Fruit fly (Drosophila melanogaster) whole organism, embryonic: Measurements from ENCODE around the gene CG5641.

Experiments
- BEAF-32 ChIP-seq: fragments of 200-800 bp; sonication (Bioruptor generic); optimal IDR thresholded peaks from 3 replicates; lab custom pipeline; 2017; ENCODE audit warnings: missing biosample characterization, missing genetic modification characterization, mild to moderate bottlenecking, moderate library complexity, missing genetic modification reagents
- CG12071 ChIP-seq: fragments of 200-800 bp; sonication (Bioruptor generic); optimal IDR thresholded peaks from 3 replicates; lab custom pipeline; 2018; ENCODE audit warnings: missing biosample characterization, mild to moderate bottlenecking, missing genetic modification characterization
- CG12155 ChIP-seq: fragments of 200-800 bp; sonication (Bioruptor generic); optimal IDR thresholded peaks from 3 replicates; lab custom pipeline; 2016; ENCODE audit warnings: missing biosample characterization, missing genetic modification characterization
- CG13287 ChIP-seq: fragments of 200-800 bp; sonication (Bioruptor generic); IDR thresholded peaks from 2 replicates; pipeline ENCODE4 v1.3.6; 2022; ENCODE audit warnings: missing biosample characterization, missing genetic modification characterization; ENCODE audit not compliant: partially characterized antibody
- CG15514 ChIP-seq: fragments of 200-800 bp; sonication (Bioruptor generic); optimal IDR thresholded peaks from 3 replicates; lab custom pipeline; 2017; ENCODE audit warnings: missing biosample characterization, missing genetic modification characterization, mild to moderate bottlenecking, moderate library complexity, missing genetic modification reagents
- CG1603 ChIP-seq: fragments of 200-800 bp; sonication (Bioruptor generic); optimal IDR thresholded peaks from 2 replicates; lab custom pipeline; 2019; ENCODE audit warnings: missing biosample characterization, mild to moderate bottlenecking, missing genetic modification characterization, moderate library complexity
- CG16813 ChIP-seq: fragments of 200-800 bp; sonication (Bioruptor generic); IDR thresholded peaks from 3 replicates; pipeline ENCODE4 v1.3.6; 2022; ENCODE audit warnings: missing biosample characterization, missing genetic modification characterization; ENCODE audit not compliant: partially characterized antibody
- CG17186 ChIP-seq: fragments of 200-800 bp; sonication (Bioruptor generic); optimal IDR thresholded peaks from 3 replicates; lab custom pipeline; 2017; ENCODE audit warnings: missing biosample characterization, missing genetic modification reagents, missing genetic modification characterization
- CG2116 ChIP-seq: fragments of 200-800 bp; sonication (Bioruptor generic); optimal IDR thresholded peaks from 3 replicates; lab custom pipeline; 2018; ENCODE audit warnings: missing biosample characterization, mild to moderate bottlenecking, missing genetic modification characterization
- CG31441 ChIP-seq: fragments of 200-800 bp; sonication (Bioruptor generic); IDR thresholded peaks from 2 replicates; pipeline ENCODE4 v1.3.6; 2022; ENCODE audit warnings: missing biosample characterization, missing genetic modification characterization
- CG34224 ChIP-seq: fragments of 200-800 bp; sonication (Bioruptor generic); IDR thresholded peaks from 3 replicates; pipeline ENCODE4 v1.3.6; 2022; ENCODE audit warnings: missing biosample characterization, missing genetic modification characterization; ENCODE audit not compliant: partially characterized antibody
- CG34376 ChIP-seq: fragments of 200-800 bp; sonication (Bioruptor generic); optimal IDR thresholded peaks from 2 replicates; lab custom pipeline; 2018; ENCODE audit warnings: missing biosample characterization, mild to moderate bottlenecking, missing genetic modification characterization
- CG3838 ChIP-seq: fragments of 200-800 bp; sonication (Bioruptor generic); optimal IDR thresholded peaks from 3 replicates; lab custom pipeline; 2016; ENCODE audit warnings: missing biosample characterization, missing genetic modification characterization
- CG4617 ChIP-seq: fragments of 200-800 bp; sonication (Bioruptor generic); optimal IDR thresholded peaks from 3 replicates; lab custom pipeline; 2016; ENCODE audit warnings: missing biosample characterization, missing genetic modification characterization, borderline replicate concordance
- CG6683 ChIP-seq: fragments of 200-800 bp; sonication (Bioruptor generic); optimal IDR thresholded peaks from 2 replicates; lab custom pipeline; 2017; ENCODE audit warnings: missing biosample characterization, mild to moderate bottlenecking, missing genetic modification characterization, missing genetic modification reagents
- CG8290 ChIP-seq, 3 experiments: fragments of 200-800 bp; sonication (Bioruptor generic); optimal IDR thresholded peaks; 2 replicates each; lab custom pipeline; 2016 to 2019; ENCODE audit warnings: missing biosample characterization in 3 of 3, missing genetic modification characterization in 3 of 3, mild to moderate bottlenecking in 2 of 3, moderate library complexity in 1 of 3
- CG9797 ChIP-seq: fragments of 200-800 bp; sonication (Bioruptor generic); optimal IDR thresholded peaks from 3 replicates; lab custom pipeline; 2018; ENCODE audit warnings: missing biosample characterization, mild to moderate bottlenecking, missing genetic modification characterization
- Dll ChIP-seq: fragments of 200-800 bp; sonication (Bioruptor generic); IDR thresholded peaks from 4 replicates; pipeline ENCODE4 v1.3.6; 2022; ENCODE audit warnings: missing biosample characterization, missing genetic modification characterization; ENCODE audit not compliant: partially characterized antibody
- Dp ChIP-seq: fragments of 200-800 bp; sonication (Bioruptor generic); optimal IDR thresholded peaks from 2 replicates; lab custom pipeline; 2018; ENCODE audit warnings: missing biosample characterization, mild to moderate bottlenecking, missing genetic modification characterization, moderate library complexity
- Dref ChIP-seq: fragments of 200-800 bp; sonication (Bioruptor generic); IDR thresholded peaks from 2 replicates; pipeline ENCODE4 v1.3.6; 2022; ENCODE audit warnings: missing biosample characterization, missing genetic modification characterization
- Fer1 ChIP-seq: fragments of 200-800 bp; sonication (Bioruptor generic); optimal IDR thresholded peaks from 2 replicates; lab custom pipeline; 2017; ENCODE audit warnings: missing biosample characterization, mild to moderate bottlenecking, missing genetic modification characterization
- MBD-R2 ChIP-seq: fragments of 200-800 bp; sonication (Bioruptor generic); IDR thresholded peaks from 2 replicates; pipeline ENCODE4 v1.3.6; 2022; ENCODE audit warnings: missing biosample characterization, missing genetic modification characterization
- MESR4 ChIP-seq: fragments of 200-800 bp; sonication (Bioruptor generic); optimal IDR thresholded peaks from 2 replicates; lab custom pipeline; 2018; ENCODE audit warnings: missing biosample characterization, mild to moderate bottlenecking, missing genetic modification characterization, moderate library complexity
- Myb ChIP-seq: fragments of 200-800 bp; sonication (Bioruptor generic); optimal IDR thresholded peaks from 2 replicates; lab custom pipeline; 2016; ENCODE audit warnings: missing biosample characterization, missing genetic modification characterization
- Nf-YA ChIP-seq: fragments of 200-800 bp; sonication (Bioruptor generic); IDR thresholded peaks from 2 replicates; pipeline ENCODE4 v1.3.6; 2022; ENCODE audit warnings: missing biosample characterization, missing genetic modification characterization
- Poxn ChIP-seq: fragments of 200-800 bp; sonication (Bioruptor generic); IDR thresholded peaks from 2 replicates; pipeline ENCODE4 v1.3.6; 2022; ENCODE audit warnings: missing biosample characterization, missing genetic modification characterization
- Scr ChIP-seq: fragments of 200-800 bp; sonication (Bioruptor generic); IDR thresholded peaks from 2 replicates; pipeline ENCODE4 v1.3.6; 2022; ENCODE audit warnings: missing biosample characterization, missing genetic modification characterization; ENCODE audit not compliant: partially characterized antibody
- Sry-δ ChIP-seq: fragments of 200-800 bp; sonication (Bioruptor generic); optimal IDR thresholded peaks from 2 replicates; lab custom pipeline; 2016; ENCODE audit warnings: missing biosample characterization, missing genetic modification characterization
- bbx ChIP-seq: fragments of 200-800 bp; sonication (Bioruptor generic); IDR thresholded peaks from 2 replicates; pipeline ENCODE4 v1.3.6; 2022; ENCODE audit warnings: missing biosample characterization, missing genetic modification characterization; ENCODE audit not compliant: partially characterized antibody
- ci ChIP-seq: fragments of 200-800 bp; sonication (Bioruptor generic); IDR thresholded peaks from 3 replicates; pipeline ENCODE4 v1.3.6; 2022; ENCODE audit warnings: missing biosample characterization, missing genetic modification characterization
- dm ChIP-seq: fragments of 200-800 bp; sonication (Bioruptor generic); optimal IDR thresholded peaks from 3 replicates; lab custom pipeline; 2016; ENCODE audit warnings: missing biosample characterization, missing genetic modification characterization
- gsb ChIP-seq: fragments of 200-800 bp; sonication (Bioruptor generic); IDR thresholded peaks from 2 replicates; pipeline ENCODE4 v1.3.6; 2022; ENCODE audit warnings: missing biosample characterization, missing genetic modification characterization
- gsb-n ChIP-seq: fragments of 200-800 bp; sonication (Bioruptor generic); optimal IDR thresholded peaks from 3 replicates; lab custom pipeline; 2018; ENCODE audit warnings: missing biosample characterization, mild to moderate bottlenecking, missing genetic modification characterization
- hb ChIP-seq: fragments of 200-800 bp; sonication (Bioruptor generic); IDR thresholded peaks from 3 replicates; pipeline ENCODE4 v1.3.6; 2022; ENCODE audit warnings: missing biosample characterization, missing genetic modification characterization; ENCODE audit not compliant: partially characterized antibody
- insv ChIP-seq, 2 experiments: fragments of 200-800 bp; sonication (Bioruptor generic); optimal IDR thresholded peaks; 3 replicates each; lab custom pipeline; 2016 to 2018; ENCODE audit warnings: missing biosample characterization in 2 of 2, missing genetic modification characterization in 2 of 2
- kah ChIP-seq: fragments of 200-800 bp; sonication (Bioruptor generic); optimal IDR thresholded peaks from 2 replicates; lab custom pipeline; 2018; ENCODE audit warnings: missing biosample characterization, mild to moderate bottlenecking, missing genetic modification characterization
- kni ChIP-seq: fragments of 200-800 bp; sonication (Bioruptor generic); optimal IDR thresholded peaks from 3 replicates; lab custom pipeline; 2017; ENCODE audit warnings: mild to moderate bottlenecking, missing biosample characterization, missing genetic modification reagents, missing genetic modification characterization
- lmd ChIP-seq: fragments of 200-800 bp; sonication (Bioruptor generic); IDR thresholded peaks from 2 replicates; pipeline ENCODE4 v1.3.6; 2022; ENCODE audit warnings: missing biosample characterization, missing genetic modification characterization
- scrt ChIP-seq: fragments of 200-800 bp; sonication (Bioruptor generic); optimal IDR thresholded peaks from 2 replicates; lab custom pipeline; 2018; ENCODE audit warnings: missing biosample characterization, mild to moderate bottlenecking, missing genetic modification characterization, moderate library complexity
- sens ChIP-seq: fragments of 200-800 bp; sonication (Bioruptor generic); peaks from one replicate; lab custom pipeline; 2016; ENCODE audit warnings: missing biosample characterization, missing genetic modification characterization
- sob ChIP-seq: fragments of 200-800 bp; sonication (Bioruptor generic); IDR thresholded peaks from 2 replicates; pipeline ENCODE4 v1.3.6; 2022; ENCODE audit warnings: missing biosample characterization, missing genetic modification characterization
- stwl ChIP-seq: fragments of 200-800 bp; sonication (Bioruptor generic); optimal IDR thresholded peaks from 3 replicates; lab custom pipeline; 2018; ENCODE audit warnings: missing biosample characterization, mild to moderate bottlenecking, missing genetic modification characterization, moderate library complexity
- tio ChIP-seq: fragments of 200-800 bp; sonication (Bioruptor generic); optimal IDR thresholded peaks from 2 replicates; lab custom pipeline; 2017; ENCODE audit warnings: missing biosample characterization, missing genetic modification characterization, inconsistent platforms
- trem ChIP-seq: fragments of 200-800 bp; optimal IDR thresholded peaks from 3 replicates; lab custom pipeline; 2019; ENCODE audit warnings: missing biosample characterization, mild to moderate bottlenecking, missing genetic modification characterization, moderate library complexity
- unc-4 ChIP-seq: fragments of 200-800 bp; sonication (Bioruptor generic); IDR thresholded peaks from 2 replicates; pipeline ENCODE4 v1.3.6; 2022; ENCODE audit warnings: missing biosample characterization, missing genetic modification characterization; ENCODE audit not compliant: partially characterized antibody
- zen ChIP-seq: fragments of 200-800 bp; sonication (Bioruptor generic); optimal IDR thresholded peaks from 3 replicates; lab custom pipeline; 2018; ENCODE audit warnings: missing biosample characterization, mild to moderate bottlenecking, missing genetic modification characterization, moderate library complexity
- zf30C ChIP-seq: fragments of 200-800 bp; sonication (Bioruptor generic); optimal IDR thresholded peaks from 3 replicates; lab custom pipeline; 2018; ENCODE audit warnings: missing biosample characterization, mild to moderate bottlenecking, missing genetic modification characterization

CG5641 gene

DNA sequence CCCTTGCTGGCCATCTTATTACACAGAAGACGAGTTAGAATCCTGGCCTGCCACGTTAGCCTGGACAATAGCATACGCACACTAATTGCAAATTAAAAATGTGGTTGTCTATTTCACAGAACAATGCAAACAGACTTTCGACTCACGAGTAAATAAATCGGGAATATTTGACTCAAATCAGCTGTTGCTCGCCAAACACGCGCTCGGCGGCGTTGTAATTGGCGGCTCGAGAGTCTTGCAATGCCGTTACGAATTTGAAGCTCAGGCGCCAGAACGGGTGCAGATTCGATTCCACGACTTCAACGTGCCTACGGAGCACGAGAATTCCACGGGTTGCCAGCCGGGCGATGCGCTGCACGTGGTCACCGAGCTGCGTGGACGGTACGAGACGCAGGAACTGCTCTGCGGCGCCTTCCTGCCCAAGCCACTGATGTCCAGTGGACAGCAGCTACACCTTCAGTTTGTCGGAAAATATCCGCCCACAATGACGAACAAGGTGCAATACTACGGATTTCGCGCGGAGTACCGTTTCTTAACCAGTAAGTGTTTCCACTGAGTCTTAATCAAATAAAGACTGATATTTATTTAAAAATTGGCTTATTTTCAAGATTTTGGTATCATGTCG is 27.3 kb downstream of the CG5641 start, which contains the start of gene DNAlig3 (continued):
- peak; percentile 17 for TF ChIP-seq CG9797 (GFP tag; lab: Kevin White, UChicago)
- TF ChIP-seq gsb-n (tag; lab: Kevin White, UChicago), result no peak
- peak; percentile 49; the same call in 1 of the 3 replicates for TF ChIP-seq ci (GFP tag; lab: Robert Waterston, UW)
- TF ChIP-seq Myb, result peak; percentile 95
- peak; percentile 23 for TF ChIP-seq trem (tag; lab: Kevin White, UChicago)
- peak; percentile 63 for TF ChIP-seq bbx (GFP tag; lab: Robert Waterston, UW)
- TF ChIP-seq CG12155 (GFP tag; lab: Kevin White, UChicago), result no peak
- TF ChIP-seq zf30C, result no peak
- no peak for TF ChIP-seq CG31441 (GFP tag; lab: Robert Waterston, UW)
- peak; percentile 68 for TF ChIP-seq BEAF-32
- TF ChIP-seq hb (GFP tag; lab: Robert Waterston, UW), result 0 out of 3 replicates have a peak, but pooled peaks have one; percentile 64
- peak; percentile 77 for TF ChIP-seq CG17186 (GFP tag; lab: Kevin White, UChicago)
- TF ChIP-seq lmd (GFP tag; lab: Robert Waterston, UW), result no peak
- TF ChIP-seq Dp (GFP tag; lab: Kevin White, UChicago), result peak; percentile 86
- TF ChIP-seq kni (GFP tag; lab: Kevin White, UChicago), result peak; percentile 44
- peak; percentile 53 for TF ChIP-seq scrt
- TF ChIP-seq Sry-δ (GFP tag; lab: Kevin White, UChicago), result peak; percentile 22
- peak; percentile 2 for TF ChIP-seq CG4617 (GFP tag; lab: Kevin White, UChicago)
- TF ChIP-seq zen (tag; lab: Kevin White, UChicago), result peak; percentile 17
- peak; percentile 37 for TF ChIP-seq dm (GFP tag; lab: Kevin White, UChicago)
- TF ChIP-seq CG12071, result peak; percentile 44
- TF ChIP-seq CG8290 (GFP tag; optimal IDR thresholded peaks at IDR 0.05; lab: Kevin White, UChicago), result no peak
- TF ChIP-seq CG8290 (tag; optimal IDR thresholded peaks at IDR 0.05; lab: Kevin White, UChicago), result peak in 1 of 2 experiments; percentile 40
- TF ChIP-seq CG6683, result peak; percentile 8
- TF ChIP-seq CG3838, result no peak
- peak; percentile 40; the same call in 1 of the 2 replicates for TF ChIP-seq Dref (GFP tag; lab: Robert Waterston, UW)
- peak; percentile 1 for TF ChIP-seq kah
- peak; percentile 23 for TF ChIP-seq MESR4 (GFP tag; lab: Kevin White, UChicago)
- peak; percentile 79 for TF ChIP-seq CG15514 (GFP tag; lab: Kevin White, UChicago)
- no peak for TF ChIP-seq insv (GFP tag; optimal IDR thresholded peaks at IDR 0.05; lab: Kevin White, UChicago)
- TF ChIP-seq CG34376 (GFP tag; lab: Kevin White, UChicago), result peak; percentile 44
- peak; percentile 32 for TF ChIP-seq sens (GFP tag; lab: Kevin White, UChicago)
- no peak for TF ChIP-seq tio (GFP tag; lab: Kevin White, UChicago)
- TF ChIP-seq unc-4 (GFP tag; lab: Robert Waterston, UW), result peak; percentile 57
- TF ChIP-seq Dll (GFP tag; lab: Robert Waterston, UW), result peak; percentile 73
- TF ChIP-seq Nf-YA, result peak; percentile 23; the same call in 1 of the 2 replicates
- TF ChIP-seq Scr (GFP tag; lab: Robert Waterston, UW), result peak; percentile 60
- peak; percentile 64 for TF ChIP-seq stwl (tag; lab: Kevin White, UChicago)
- TF ChIP-seq sob, result no peak
- peak; percentile 73 for TF ChIP-seq CG13287
- TF ChIP-seq gsb (GFP tag; lab: Robert Waterston, UW), result no peak
- TF ChIP-seq CG16813 (GFP tag; lab: Robert Waterston, UW), result peak; percentile 45; the same call in 1 of the 3 replicates
- TF ChIP-seq MBD-R2, result peak; percentile 76
- TF ChIP-seq CG2116 (GFP tag; lab: Kevin White, UChicago), result peak; percentile 32
- TF ChIP-seq CG34224 (GFP tag; lab: Robert Waterston, UW), result peak; percentile 57
- TF ChIP-seq Poxn (GFP tag; lab: Robert Waterston, UW), result no peak
- TF ChIP-seq CG1603, result peak; percentile 64
- TF ChIP-seq Fer1, result peak; percentile 21
